Fruit fly (Drosophila melanogaster) S2 (cell line): Measurements from ENCODE around the gene CG9636.

Experiments
- CG8478 ChIP-seq: fragments of >200 bp; optimal IDR thresholded peaks from 2 replicates; lab custom pipeline; 2018
- CTCF ChIP-seq, 2 experiments: fragments of >200 bp; optimal IDR thresholded peaks; 2 replicates each; lab custom pipeline; 2018

DNA sequence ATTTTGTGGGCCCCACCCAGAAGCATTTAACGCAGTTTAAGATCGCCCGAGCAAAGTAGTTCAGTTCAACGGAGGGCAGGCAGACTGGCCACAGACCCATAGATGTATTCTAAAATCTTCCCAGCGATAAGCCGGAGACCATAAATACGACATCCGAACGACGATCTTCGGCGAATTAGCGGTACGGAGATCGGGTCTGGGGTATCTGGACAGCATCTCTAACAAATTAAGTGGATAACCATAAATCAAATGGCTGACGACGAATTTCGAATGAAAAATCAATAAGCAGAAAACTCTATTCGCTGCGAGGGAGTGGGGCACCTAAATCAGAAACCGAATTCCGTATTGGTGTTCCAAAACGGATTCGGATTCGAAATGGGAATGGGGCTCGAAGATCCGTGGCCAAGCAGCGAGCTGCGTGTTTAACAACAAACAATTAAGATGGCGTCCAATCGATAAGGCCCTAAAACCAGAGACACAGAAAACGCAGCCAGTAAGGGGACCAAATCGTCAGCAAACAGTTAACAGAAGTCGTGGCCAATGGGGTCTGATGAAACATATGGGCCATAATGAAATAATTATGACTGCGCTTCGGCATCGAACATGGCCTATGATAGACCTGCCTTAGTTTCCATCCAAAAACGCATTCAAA, 32.6 kb downstream of the CG9636 start:
- TF ChIP-seq CG8478 (lab: Kevin White, UChicago) (no peak), CTCF (optimal IDR thresholded peaks at IDR 0.05; lab: Kevin White, UChicago) (no peak)
